Worm (Caenorhabditis elegans) whole organism, L4 larva: ENCODE measurements around the gene mgrn-1.

Experiments used
- Y5F2A.4 ChIP-seq: fragments of 200-800 bp; sonication (Bioruptor generic); optimal IDR thresholded peaks from 2 replicates; lab custom pipeline; 2018; ENCODE audit warnings: mild to moderate bottlenecking, missing genetic modification characterization, missing compliant biosample characterization
- ZK546.5 ChIP-seq, 2 experiments: sonication (generic microtip); optimal IDR thresholded peaks; 2 replicates each; lab custom pipeline; 2017; ENCODE audit warnings: missing biosample characterization in 2 of 2, missing genetic modification characterization in 2 of 2
- aha-1 ChIP-seq: fragments of 150-350 bp; peaks from one replicate; lab custom pipeline; 2014; ENCODE audit warnings: missing biosample characterization, missing genetic modification characterization
- ama-1 ChIP-seq: fragments of 150-350 bp; optimal IDR thresholded peaks from 2 replicates; lab custom pipeline; 2014; ENCODE audit warnings: inconsistent platforms, mixed read lengths
- ceh-28 ChIP-seq: fragments of 150-350 bp; optimal IDR thresholded peaks from 2 replicates; lab custom pipeline; 2014; ENCODE audit warnings: missing biosample characterization, missing genetic modification reagents, missing genetic modification characterization
- ces-1 ChIP-seq: fragments of 150-350 bp; sonication (generic microtip); optimal IDR thresholded peaks from 4 replicates; lab custom pipeline; 2014; ENCODE audit warnings: missing biosample characterization, missing genetic modification reagents, missing genetic modification characterization
- daf-19 ChIP-seq: fragments of 200-800 bp; sonication (Bioruptor generic); conservative IDR thresholded peaks from 2 replicates; pipeline ENCODE4 v1.3.6; 2022; ENCODE audit warnings: missing genetic modification characterization, missing compliant biosample characterization
- dmd-6 ChIP-seq: fragments of 200-800 bp; sonication (Bioruptor generic); IDR thresholded peaks from 2 replicates; pipeline ENCODE4 v1.3.6; 2022; ENCODE audit warnings: missing genetic modification reagents, missing genetic modification characterization, missing compliant biosample characterization
- dmd-8 ChIP-seq: fragments of 200-800 bp; sonication (Bioruptor generic); IDR thresholded peaks from 2 replicates; pipeline ENCODE4 v1.3.6; 2022; ENCODE audit warnings: missing genetic modification characterization, missing compliant biosample characterization
- dve-1 ChIP-seq: sonication (generic microtip); optimal IDR thresholded peaks from 2 replicates; lab custom pipeline; 2017; ENCODE audit warnings: antibody characterized with exemption, mild to moderate bottlenecking, missing genetic modification characterization, missing compliant biosample characterization; ENCODE audit not compliant: insufficient read depth
- fkh-10 ChIP-seq: fragments of 150-350 bp; optimal IDR thresholded peaks from 2 replicates; lab custom pipeline; 2014; ENCODE audit warnings: missing biosample characterization, missing genetic modification reagents, missing genetic modification characterization
- hlh-11 ChIP-seq: fragments of 200-800 bp; sonication (Bioruptor generic); optimal IDR thresholded peaks from 2 replicates; lab custom pipeline; 2018; ENCODE audit warnings: mild to moderate bottlenecking, missing genetic modification characterization, missing compliant biosample characterization
- hlh-30 ChIP-seq: sonication (generic microtip); optimal IDR thresholded peaks from 2 replicates; lab custom pipeline; 2017; ENCODE audit warnings: antibody characterized with exemption, mild to moderate bottlenecking, missing genetic modification characterization, missing compliant biosample characterization; ENCODE audit not compliant: insufficient read depth
- jun-1 ChIP-seq: fragments of 150-350 bp; optimal IDR thresholded peaks from 2 replicates; lab custom pipeline; 2014; ENCODE audit warnings: missing biosample characterization, missing genetic modification reagents, missing genetic modification characterization
- lim-7 ChIP-seq: fragments of 200-800 bp; sonication (Bioruptor generic); IDR thresholded peaks from 2 replicates; pipeline ENCODE4 v1.3.6; 2022; ENCODE audit warnings: missing genetic modification characterization, missing compliant biosample characterization
- lin-1 ChIP-seq: fragments of 200-800 bp; sonication (Bioruptor generic); IDR thresholded peaks from 2 replicates; pipeline ENCODE4 v1.3.6; 2022; ENCODE audit warnings: missing genetic modification reagents, missing genetic modification characterization, missing compliant biosample characterization
- lin-39 ChIP-seq: fragments of 150-350 bp; optimal IDR thresholded peaks from 2 replicates; lab custom pipeline; 2014; ENCODE audit warnings: missing biosample characterization, missing genetic modification reagents, missing genetic modification characterization
- lir-3 ChIP-seq: sonication (generic microtip); optimal IDR thresholded peaks from 2 replicates; lab custom pipeline; 2016; ENCODE audit warnings: mild to moderate bottlenecking, missing genetic modification characterization, missing compliant biosample characterization
- madf-9 ChIP-seq: fragments of 200-800 bp; sonication (Bioruptor generic); conservative IDR thresholded peaks from 2 replicates; pipeline ENCODE4 v1.3.6; 2022; ENCODE audit warnings: missing genetic modification reagents, missing genetic modification characterization, missing compliant biosample characterization
- mdt-29 ChIP-seq: fragments of 200-800 bp; sonication (Bioruptor generic); IDR thresholded peaks from 2 replicates; pipeline ENCODE4 v1.3.6; 2022; ENCODE audit warnings: missing genetic modification reagents, missing genetic modification characterization, missing compliant biosample characterization
- mep-1 ChIP-seq: fragments of 150-350 bp; sonication (generic microtip); optimal IDR thresholded peaks from 3 replicates; lab custom pipeline; 2014; ENCODE audit warnings: missing biosample characterization, missing genetic modification characterization
- mxl-2 ChIP-seq: fragments of 200-800 bp; sonication (Bioruptor generic); conservative IDR thresholded peaks from 2 replicates; pipeline ENCODE4 v1.3.6; 2022; ENCODE audit warnings: missing genetic modification reagents, missing genetic modification characterization, missing compliant biosample characterization
- nhr-28 ChIP-seq: fragments of 150-350 bp; optimal IDR thresholded peaks from 2 replicates; lab custom pipeline; 2014; ENCODE audit warnings: missing biosample characterization, missing genetic modification characterization
- nhr-41 ChIP-seq: fragments of 200-800 bp; sonication (Bioruptor generic); IDR thresholded peaks from 2 replicates; pipeline ENCODE4 v1.3.6; 2022; ENCODE audit warnings: missing genetic modification reagents, missing genetic modification characterization, missing compliant biosample characterization
- pha-4 ChIP-seq, 2 experiments: fragments of 150-350 bp in 1 of 2; fragments of 200-800 bp in 1 of 2; sonication (Bioruptor generic) in 1 of 2; IDR thresholded peaks in 1 of 2; optimal IDR thresholded peaks in 1 of 2; 2 replicates each; pipeline versions ENCODE4 v1.3.6 to Lab custom; 2014 to 2022; ENCODE audit warnings: missing genetic modification characterization in 2 of 2, missing genetic modification reagents in 2 of 2, missing biosample characterization in 1 of 2, missing compliant biosample characterization in 1 of 2
- php-3 ChIP-seq: fragments of 200-800 bp; sonication (Bioruptor generic); IDR thresholded peaks from 2 replicates; pipeline ENCODE4 v1.3.6; 2022; ENCODE audit warnings: missing genetic modification reagents, missing genetic modification characterization, missing compliant biosample characterization
- rbr-2 ChIP-seq: sonication (generic microtip); optimal IDR thresholded peaks from 2 replicates; lab custom pipeline; 2016; ENCODE audit warnings: missing genotype, missing genetic modification characterization, missing compliant biosample characterization
- sdz-12 ChIP-seq: fragments of 200-800 bp; sonication (Bioruptor generic); optimal IDR thresholded peaks from 2 replicates; lab custom pipeline; 2018; ENCODE audit warnings: mild to moderate bottlenecking, missing genetic modification characterization, missing compliant biosample characterization
- snpc-1.2 ChIP-seq: fragments of 200-800 bp; sonication (Bioruptor generic); IDR thresholded peaks from 2 replicates; pipeline ENCODE4 v1.3.6; 2022; ENCODE audit warnings: missing genetic modification reagents, missing genetic modification characterization, missing compliant biosample characterization
- spr-3 ChIP-seq: fragments of 200-800 bp; sonication (Bioruptor generic); optimal IDR thresholded peaks from 2 replicates; lab custom pipeline; 2018; ENCODE audit warnings: mild to moderate bottlenecking, missing genetic modification characterization, missing compliant biosample characterization
- tra-1 ChIP-seq: fragments of 200-800 bp; sonication (Bioruptor generic); IDR thresholded peaks from 2 replicates; pipeline ENCODE4 v1.3.6; 2022; ENCODE audit warnings: missing genetic modification reagents, missing genetic modification characterization, missing compliant biosample characterization
- vab-7 ChIP-seq: fragments of 200-800 bp; sonication (Bioruptor generic); IDR thresholded peaks from 2 replicates; pipeline ENCODE4 v1.3.6; 2022; ENCODE audit warnings: missing genetic modification reagents, missing genetic modification characterization, missing compliant biosample characterization
- zag-1 ChIP-seq: fragments of 150-350 bp; optimal IDR thresholded peaks from 2 replicates; lab custom pipeline; 2014; ENCODE audit warnings: missing biosample characterization, missing genetic modification characterization
- zfp-2 ChIP-seq: sonication (generic microtip); optimal IDR thresholded peaks from 2 replicates; lab custom pipeline; 2016; ENCODE audit warnings: mild to moderate bottlenecking, missing genetic modification characterization, missing compliant biosample characterization
- zip-2 ChIP-seq: fragments of 150-350 bp; optimal IDR thresholded peaks from 2 replicates; lab custom pipeline; 2014; ENCODE audit warnings: missing biosample characterization, missing genetic modification characterization

mgrn-1 gene

DNA sequence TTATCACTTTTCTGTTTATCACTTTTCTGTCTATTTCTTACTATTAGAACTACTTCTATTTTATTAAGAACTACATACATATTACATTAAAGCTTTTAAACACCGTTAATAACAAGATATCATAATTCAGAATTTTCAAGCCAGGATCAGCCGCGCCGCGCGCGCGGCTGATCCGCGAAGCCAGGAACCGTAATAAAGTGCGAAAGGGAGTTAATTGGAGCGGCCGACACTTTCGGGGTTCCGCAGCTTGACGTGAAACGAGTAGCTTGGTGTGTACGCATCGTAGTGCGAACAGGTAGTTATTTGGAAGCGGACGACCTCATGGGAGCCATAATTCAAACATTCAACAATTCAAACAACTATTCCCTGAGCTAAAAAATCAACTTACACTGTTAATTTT is 43.6 kb upstream of the mgrn-1 start (continued):
- TF ChIP-seq lin-1 = no peak

DNA sequence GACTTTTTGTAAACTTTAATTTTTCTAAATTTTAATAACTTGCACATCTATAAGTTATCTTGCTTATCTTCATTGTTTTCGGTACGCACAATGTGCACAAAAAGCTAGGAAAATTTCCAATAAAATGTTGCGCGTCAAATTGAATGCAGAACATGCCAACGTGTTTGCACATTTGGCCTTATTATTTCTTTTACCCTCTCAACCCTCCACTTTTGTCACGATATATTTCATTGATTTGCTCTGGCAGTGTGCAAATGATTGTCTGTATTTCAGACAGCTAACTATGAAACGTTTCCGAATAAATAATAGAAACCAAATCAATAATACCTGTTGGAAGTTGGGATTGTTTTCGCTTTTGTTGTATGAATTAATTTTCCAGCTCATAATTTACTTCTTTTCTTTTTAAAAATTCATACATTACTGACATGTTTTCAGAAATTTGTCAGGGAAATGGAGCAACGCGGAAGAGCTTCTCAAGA is 38.2 kb upstream of the mgrn-1 start, which contains the start of gene wdr-5.2:
wdr-5.2 (plus strand) TSS at position 429 of the 479 bp plus-strand sequence.
- peak; percentile 46 for TF ChIP-seq hlh-30 (tag; lab: Kevin White, UChicago)
- TF ChIP-seq mep-1 (tag; lab: Kevin White, UChicago) = peak; percentile 54
- TF ChIP-seq aha-1 = peak; percentile 8
- no peak for TF ChIP-seq hlh-11 (tag; lab: Kevin White, UChicago)
- peak; percentile 32 for TF ChIP-seq dve-1

DNA sequence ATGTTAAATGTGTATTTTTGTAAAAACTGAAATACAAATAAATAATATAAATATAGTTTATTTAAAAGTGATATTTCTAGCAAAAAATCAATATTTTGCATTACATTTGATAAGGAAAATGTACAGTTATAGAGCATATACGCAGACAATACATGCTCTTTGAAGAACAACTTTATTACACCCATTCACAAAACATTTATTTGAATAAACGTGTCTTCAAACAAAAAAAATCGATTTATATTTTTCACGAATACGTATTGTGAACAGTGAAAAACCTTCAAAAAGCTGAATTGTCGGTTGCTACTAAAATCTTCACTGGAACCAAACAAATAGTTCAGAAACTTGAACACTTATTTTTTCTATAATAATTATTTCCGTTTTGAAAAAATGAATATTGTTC is 36.1 kb upstream of the mgrn-1 start, which contains the start of gene K04G11.3:
K04G11.3 (minus strand) TSS at position 101 of the 400 bp plus-strand sequence.
- TF ChIP-seq lim-7 (no peak), rbr-2 (tag; lab: Kevin White, UChicago) (no peak), nhr-41 (GFP tag; lab: Robert Waterston, UW) (no peak), lir-3 (no peak), daf-19 (GFP tag; lab: Robert Waterston, UW) (no peak), vab-7 (GFP tag; lab: Robert Waterston, UW) (no peak), nhr-28 (tag; lab: Kevin White, UChicago) (no peak), Y5F2A.4 (GFP tag; lab: Kevin White, UChicago) (no peak), ces-1 (GFP tag; lab: Kevin White, UChicago) (no peak), ZK546.5 (tag; optimal IDR thresholded peaks at IDR 0.05; lab: Kevin White, UChicago) (no peak), zag-1 (tag; lab: Kevin White, UChicago) (no peak), mdt-29 (no peak), jun-1 (tag; lab: Kevin White, UChicago) (no peak)

DNA sequence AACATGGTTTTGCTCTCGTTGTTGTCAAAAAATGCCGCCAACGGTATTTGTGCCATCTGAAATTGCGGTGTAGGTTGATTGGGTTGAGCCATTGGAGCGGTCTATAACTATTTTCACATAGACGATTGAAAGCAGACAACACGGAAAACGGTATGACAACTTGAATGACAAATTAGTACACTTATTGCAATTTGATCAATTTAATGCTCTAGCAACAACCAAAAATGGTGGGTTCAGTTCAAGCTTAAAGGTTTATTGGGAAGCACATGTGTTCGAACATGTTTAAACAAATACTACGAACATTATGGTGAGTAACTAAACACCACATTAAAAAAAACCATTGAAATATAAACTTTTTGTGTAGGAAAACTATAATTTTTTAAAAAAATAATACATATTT is 28.9 kb upstream of the mgrn-1 start, which contains the start of gene sel-7:
sel-7 (minus strand) TSS at position 101 of the 400 bp plus-strand sequence.
- TF ChIP-seq ceh-28 (tag; lab: Kevin White, UChicago) (no peak), tra-1 (GFP tag; lab: Robert Waterston, UW) (no peak), snpc-1.2 (GFP tag; lab: Robert Waterston, UW) (no peak), spr-3 (GFP tag; lab: Kevin White, UChicago) (no peak), sdz-12 (no peak), dmd-6 (GFP tag; lab: Robert Waterston, UW) (no peak), zfp-2 (tag; lab: Kevin White, UChicago) (no peak), madf-9 (no peak), zip-2 (no peak), dmd-8 (GFP tag; lab: Robert Waterston, UW) (no peak), fkh-10 (no peak), php-3 (no peak), lir-3 (no peak), mxl-2 (GFP tag; lab: Robert Waterston, UW) (no peak), lin-39 (tag; lab: Kevin White, UChicago) (no peak), zag-1 (tag; lab: Kevin White, UChicago) (no peak), aha-1 (no peak), lin-1 (no peak), pha-4 (GFP tag; IDR thresholded peaks at IDR 0.05; lab: Robert Waterston, UW) (no peak), pha-4 (tag; optimal IDR thresholded peaks at IDR 0.05; lab: Kevin White, UChicago) (no peak), ama-1 (lab: Kevin White, UChicago) (no peak)
